Worm (Caenorhabditis elegans) whole organism, mixed stage, embryonic: ENCODE results near the gene K12B6.9.

Experiments
- ham-2 ChIP-seq: fragments of 200-800 bp; sonication (Bioruptor generic); optimal IDR thresholded peaks from 2 replicates; lab custom pipeline; 2018; ENCODE audit warnings: mild to moderate bottlenecking, missing genetic modification characterization, missing compliant biosample characterization
- mep-1 ChIP-seq: fragments of 150-350 bp; optimal IDR thresholded peaks from 2 replicates; lab custom pipeline; 2017; ENCODE audit warnings: missing biosample characterization, missing genetic modification reagents, missing genetic modification characterization, inconsistent platforms
- nhr-12 ChIP-seq: fragments of 150-350 bp; optimal IDR thresholded peaks from 2 replicates; lab custom pipeline; 2014; ENCODE audit warnings: missing biosample characterization, missing genetic modification characterization
- nhr-28 ChIP-seq: fragments of 150-350 bp; optimal IDR thresholded peaks from 2 replicates; lab custom pipeline; 2014; ENCODE audit warnings: missing biosample characterization, missing genetic modification characterization
- zip-8 ChIP-seq: fragments of 150-350 bp; optimal IDR thresholded peaks from 2 replicates; lab custom pipeline; 2014; ENCODE audit warnings: missing biosample characterization, missing genetic modification characterization

DNA sequence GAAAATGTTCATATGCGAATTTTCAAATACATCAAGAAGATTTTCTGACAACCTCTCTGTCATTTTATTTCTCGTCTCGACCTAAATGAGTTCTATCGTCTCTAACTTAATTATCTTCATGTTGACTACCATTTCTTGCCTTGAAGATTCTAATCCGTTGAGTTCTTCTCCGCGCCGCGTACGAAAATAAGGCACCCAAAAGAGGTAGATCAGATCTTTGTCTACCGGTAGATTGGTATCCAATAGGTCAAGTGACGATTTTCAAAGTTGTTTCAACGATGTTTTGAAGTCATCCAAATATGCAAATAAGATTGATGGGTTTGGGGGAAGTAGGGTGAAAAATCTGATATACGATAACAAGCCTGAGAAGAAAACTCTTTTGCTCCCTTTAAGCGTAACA, 38.5 kb downstream of the K12B6.9 start:
- TF ChIP-seq mep-1 (tag; lab: Kevin White, UChicago) = no peak
- no peak for TF ChIP-seq nhr-12 (tag; lab: Kevin White, UChicago)
- no peak for TF ChIP-seq nhr-28 (tag; lab: Kevin White, UChicago)
- TF ChIP-seq ham-2 = no peak
- no peak for TF ChIP-seq zip-8 (tag; lab: Kevin White, UChicago)
